Fruit fly (Drosophila melanogaster): ENCODE data around the gene tara.

Gene tara

dm6 chr3R:16260385-16261169, 35.1 kb downstream of the tara start (continued):
- TF ChIP-seq dmrt11E (tag; optimal IDR thresholded peaks at IDR 0.05) (peak; percentile 67), CG34224 (GFP tag; IDR thresholded peaks at IDR 0.05; ENCODE audit: partially characterized antibody) (peak; percentile 13; the same call in 1 of the 3 replicates), CG10321 (GFP tag; IDR thresholded peaks at IDR 0.05) (peak; percentile 25; the same call in 1 of the 2 replicates), Rfx (GFP tag; IDR thresholded peaks at IDR 0.05) (peak; percentile 86), Mrtf (GFP tag; IDR thresholded peaks at IDR 0.05) (peak; percentile 75; the same call in 2 of the 3 replicates), jumu (GFP tag; optimal IDR thresholded peaks at IDR 0.05) (peak; percentile 62), CG8359 (GFP tag; optimal IDR thresholded peaks at IDR 0.05; ENCODE audit: borderline replicate concordance) (peak; percentile 22), nerfin-2 (GFP tag; IDR thresholded peaks at IDR 0.05; ENCODE audit: partially characterized antibody) (no peak), Xrp1 (GFP tag; IDR thresholded peaks at IDR 0.05) (peak; percentile 71), lab (GFP tag; optimal IDR thresholded peaks at IDR 0.05) (no peak), CG11560 (tag; IDR thresholded peaks at IDR 0.05) (peak; percentile 92), peb (GFP tag; IDR thresholded peaks at IDR 0.05) (no peak), Atf3 (GFP tag; optimal IDR thresholded peaks at IDR 0.05) (peak; percentile 70), CG8478 (optimal IDR thresholded peaks at IDR 0.05) (peak; percentile 91), B-H2 (GFP tag; optimal IDR thresholded peaks at IDR 0.05) (peak; percentile 41), Six4 (GFP tag; optimal IDR thresholded peaks at IDR 0.05) (peak; percentile 56), CG30020 (tag; optimal IDR thresholded peaks at IDR 0.05) (no peak), Nf-YC (tag; optimal IDR thresholded peaks at IDR 0.05) (peak; percentile 33), Ptx1 (GFP tag; IDR thresholded peaks at IDR 0.05) (peak; percentile 72), CG17829 (tag; optimal IDR thresholded peaks at IDR 0.05) (peak; percentile 71), psq (GFP tag; optimal IDR thresholded peaks at IDR 0.05) (no peak), CG2129 (GFP tag; IDR thresholded peaks at IDR 0.05; ENCODE audit: partially characterized antibody) (no peak), crc (GFP tag; optimal IDR thresholded peaks at IDR 0.05) (peak; percentile 18), CG10209 (GFP tag; optimal IDR thresholded peaks at IDR 0.05) (peak; percentile 66), CG17385 (GFP tag; optimal IDR thresholded peaks at IDR 0.05) (peak; percentile 66), HHEX (GFP tag; optimal IDR thresholded peaks at IDR 0.05) (peak; percentile 77), CG11093 (GFP tag; IDR thresholded peaks at IDR 0.05) (0 out of 3 replicates have a peak, but pooled peaks have one; percentile 31), hb (GFP tag; IDR thresholded peaks at IDR 0.05; ENCODE audit: partially characterized antibody) (0 out of 3 replicates have a peak, but pooled peaks have one; percentile 21), CG33213 (GFP tag; optimal IDR thresholded peaks at IDR 0.05) (peak; percentile 78), Sry-β (GFP tag; optimal IDR thresholded peaks at IDR 0.05) (no peak), CG13624 (GFP tag; optimal IDR thresholded peaks at IDR 0.05) (peak; percentile 19), CG7839 (tag; optimal IDR thresholded peaks at IDR 0.05) (no peak), odd (GFP tag; optimal IDR thresholded peaks at IDR 0.05) (no peak), Poxn (GFP tag; IDR thresholded peaks at IDR 0.05) (no peak), CG8924 (tag; optimal IDR thresholded peaks at IDR 0.05) (no peak), CG9932 (GFP tag; IDR thresholded peaks at IDR 0.05) (peak; percentile 66), tap (tag; optimal IDR thresholded peaks at IDR 0.05) (no peak), ewg (GFP tag; optimal IDR thresholded peaks at IDR 0.05) (peak; percentile 58), Atf-2 (GFP tag; optimal IDR thresholded peaks at IDR 0.05) (peak; percentile 62), seq (GFP tag; IDR thresholded peaks at IDR 0.05) (no peak), CG9437 (GFP tag; optimal IDR thresholded peaks at IDR 0.05) (peak; percentile 100), CG15073 (GFP tag; optimal IDR thresholded peaks at IDR 0.05) (no peak), twi (tag; optimal IDR thresholded peaks at IDR 0.05) (peak; percentile 16), NfI (GFP tag; optimal IDR thresholded peaks at IDR 0.05) (peak; percentile 78), D19B (GFP tag; optimal IDR thresholded peaks at IDR 0.05) (no peak), dan (GFP tag; IDR thresholded peaks at IDR 0.05) (no peak), ftz-f1 (GFP tag; optimal IDR thresholded peaks at IDR 0.05) (no peak), Meics (GFP tag; optimal IDR thresholded peaks at IDR 0.05) (no peak), CG16815 (GFP tag; optimal IDR thresholded peaks at IDR 0.05) (peak; percentile 69)
